Fruit fly (Drosophila melanogaster): Measurements from ENCODE around the gene CG4793.

Gene CG4793

dm6 chr2L:15900424-15900823 is 22.8 kb upstream of the CG4793 start, which contains the start of gene CG31823:
Gene CG31823 (minus strand): TSS chr2L:15900524.
- no peak for TF ChIP-seq tai (GFP tag; optimal IDR thresholded peaks at IDR 0.05)
- no peak for TF ChIP-seq Dif (GFP tag; optimal IDR thresholded peaks at IDR 0.05; ENCODE audit: partially characterized antibody)
- no peak for TF ChIP-seq HLH106 (tag; optimal IDR thresholded peaks at IDR 0.05)
- no peak for TF ChIP-seq Vsx2 (GFP tag; optimal IDR thresholded peaks at IDR 0.05; ENCODE audit: partially characterized antibody)
- no peak for TF ChIP-seq psq (GFP tag; optimal IDR thresholded peaks at IDR 0.05)
- TF ChIP-seq sage (GFP tag; optimal IDR thresholded peaks at IDR 0.05): no peak
- TF ChIP-seq pan (optimal IDR thresholded peaks at IDR 0.05): no peak
- no peak for TF ChIP-seq br (GFP tag; optimal IDR thresholded peaks at IDR 0.05)
- TF ChIP-seq sv (GFP tag; optimal IDR thresholded peaks at IDR 0.05): no peak
- no peak for TF ChIP-seq Dfd (GFP tag; optimal IDR thresholded peaks at IDR 0.05)
- no peak for TF ChIP-seq N (GFP tag; optimal IDR thresholded peaks at IDR 0.05)

DNA sequence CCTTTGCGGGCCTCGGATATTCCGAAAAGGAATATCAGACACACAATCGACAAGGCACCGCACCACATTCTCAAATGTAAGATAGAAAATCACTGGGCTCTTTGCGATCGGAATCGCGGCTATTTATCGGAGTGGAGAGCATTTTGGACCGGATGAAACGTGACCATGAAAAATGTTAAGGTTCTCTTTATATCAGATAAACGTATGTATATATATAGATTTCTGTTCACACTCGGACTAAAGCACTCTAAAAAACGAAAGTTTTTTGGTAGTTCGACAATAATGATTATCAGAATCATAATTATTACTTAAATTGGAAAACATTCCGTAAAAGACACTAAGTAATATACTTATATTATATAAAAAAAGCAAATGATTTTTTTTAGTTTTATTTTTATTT is 20.9 kb upstream of the CG4793 start, which contains the start of gene CG31821:
TSS of gene CG31821 (minus strand) at position 101 of the 400 bp plus-strand sequence.
- no peak for TF ChIP-seq tai (GFP tag; optimal IDR thresholded peaks at IDR 0.05)

- no peak for TF ChIP-seq CrebA (GFP tag; optimal IDR thresholded peaks at IDR 0.05; ENCODE audit: borderline replicate concordance)
- no peak for TF ChIP-seq ey (GFP tag; optimal IDR thresholded peaks at IDR 0.05)
- TF ChIP-seq woc (GFP tag; optimal IDR thresholded peaks at IDR 0.05): no peak
- no peak for TF ChIP-seq fru (GFP tag; optimal IDR thresholded peaks at IDR 0.05)
- no peak for TF ChIP-seq tai (GFP tag; optimal IDR thresholded peaks at IDR 0.05)
Measured at dm6 chr2L:15903725-15904124, 19.5 kb upstream of the CG4793 start.

DNA sequence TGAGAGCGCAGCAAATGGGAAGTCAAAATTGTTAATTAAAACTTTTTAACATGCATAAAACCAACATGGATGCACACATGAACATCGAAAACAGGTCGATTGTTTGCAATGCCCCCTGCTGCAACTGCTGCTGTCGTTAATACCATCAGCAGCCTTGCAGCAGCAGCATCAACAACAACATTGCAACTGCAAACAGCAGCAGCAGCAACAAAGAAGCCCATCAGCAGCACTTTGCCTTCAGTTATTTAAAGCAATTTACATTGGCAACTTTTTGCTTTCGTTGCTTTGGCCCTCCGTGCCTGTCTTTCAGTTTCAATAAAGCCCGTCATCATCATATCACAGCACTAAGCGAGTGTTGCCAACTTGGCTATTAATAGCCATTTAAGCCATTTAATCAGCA is 15.8 kb upstream of the CG4793 start:
- TF ChIP-seq Hnf4 (GFP tag; optimal IDR thresholded peaks at IDR 0.05) (no peak), woc (GFP tag; optimal IDR thresholded peaks at IDR 0.05) (no peak), dsf (GFP tag; optimal IDR thresholded peaks at IDR 0.05; ENCODE audit: borderline replicate concordance) (no peak), sv (GFP tag; optimal IDR thresholded peaks at IDR 0.05) (no peak), psq (GFP tag; optimal IDR thresholded peaks at IDR 0.05) (no peak), CG32264 (GFP tag; optimal IDR thresholded peaks at IDR 0.05) (no peak), fru (GFP tag; optimal IDR thresholded peaks at IDR 0.05) (no peak), Hr83 (GFP tag; optimal IDR thresholded peaks at IDR 0.05; ENCODE audit: poor library complexity, severe bottlenecking) (no peak)

dm6 chr2L:15908086-15908485 is 15.1 kb upstream of the CG4793 start:
- TF ChIP-seq h (GFP tag; optimal IDR thresholded peaks at IDR 0.05) (peak; percentile 33), brk (GFP tag; optimal IDR thresholded peaks at IDR 0.05) (no peak), Hr83 (GFP tag; optimal IDR thresholded peaks at IDR 0.05; ENCODE audit: poor library complexity, severe bottlenecking) (no peak), CG32264 (GFP tag; optimal IDR thresholded peaks at IDR 0.05) (no peak), Dfd (GFP tag; optimal IDR thresholded peaks at IDR 0.05) (no peak)

DNA sequence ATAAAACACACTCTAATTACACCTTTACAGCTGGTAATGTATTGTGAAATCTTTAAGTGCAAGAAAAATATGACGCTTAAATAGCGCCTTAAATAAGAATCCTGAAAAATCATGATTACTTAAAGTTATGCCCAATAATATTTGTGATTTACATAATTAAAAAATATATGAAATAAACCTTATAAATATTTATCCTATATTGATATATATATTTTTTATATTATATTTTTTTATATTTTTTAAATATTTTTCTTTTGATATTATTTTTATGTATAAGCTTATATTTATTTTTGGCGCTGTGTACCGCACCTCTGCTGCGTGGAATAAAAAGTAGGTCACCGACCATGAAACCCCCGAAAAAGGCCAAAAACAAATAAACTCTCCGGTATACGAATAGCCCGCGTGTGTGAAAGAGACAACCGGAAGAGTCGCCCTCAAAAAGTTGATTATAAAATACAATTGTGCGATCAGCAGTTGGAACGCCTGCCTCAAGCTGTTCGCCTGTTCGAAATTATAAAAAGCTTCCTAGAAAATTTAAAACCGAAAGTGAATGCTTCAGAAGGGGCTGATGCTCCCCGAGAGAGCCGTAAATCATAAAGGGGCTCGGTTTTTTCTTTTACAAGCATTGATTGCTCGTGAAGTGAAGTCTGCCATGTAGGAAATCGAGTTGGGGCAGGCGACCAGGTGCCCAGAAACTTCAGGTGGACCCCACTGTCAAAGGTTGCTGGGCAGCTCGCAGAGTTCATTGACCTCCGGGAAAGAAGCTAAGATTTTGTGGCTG is 14.5 kb upstream of the CG4793 start:
- TF ChIP-seq Mio (GFP tag; optimal IDR thresholded peaks at IDR 0.05) (no peak), Hr83 (GFP tag; optimal IDR thresholded peaks at IDR 0.05; ENCODE audit: poor library complexity, severe bottlenecking) (no peak), sv (GFP tag; optimal IDR thresholded peaks at IDR 0.05) (no peak), Dif (GFP tag; optimal IDR thresholded peaks at IDR 0.05; ENCODE audit: partially characterized antibody) (peak; percentile 1), br (GFP tag; optimal IDR thresholded peaks at IDR 0.05) (peak; percentile 52), sage (GFP tag; optimal IDR thresholded peaks at IDR 0.05) (peak; percentile 16), psq (GFP tag; optimal IDR thresholded peaks at IDR 0.05) (no peak), Myc (optimal IDR thresholded peaks at IDR 0.05) (no peak), Sp1 (GFP tag; optimal IDR thresholded peaks at IDR 0.05) (peak; percentile 4), CrebA (GFP tag; optimal IDR thresholded peaks at IDR 0.05; ENCODE audit: borderline replicate concordance) (peak; percentile 60), Dfd (GFP tag; optimal IDR thresholded peaks at IDR 0.05) (no peak), tai (GFP tag; optimal IDR thresholded peaks at IDR 0.05) (peak; percentile 43), h (GFP tag; optimal IDR thresholded peaks at IDR 0.05) (peak; percentile 35), dl (GFP tag; optimal IDR thresholded peaks at IDR 0.05; ENCODE audit: insufficient read depth in 1 of 2, partially characterized antibody in 2 of 2) (peak in 1 of 2 experiments; percentile 41), woc (GFP tag; optimal IDR thresholded peaks at IDR 0.05) (no peak), usp (GFP tag; optimal IDR thresholded peaks at IDR 0.05) (no peak), GATAd (GFP tag; optimal IDR thresholded peaks at IDR 0.05) (no peak), fru (GFP tag; optimal IDR thresholded peaks at IDR 0.05) (no peak), jim (GFP tag; optimal IDR thresholded peaks at IDR 0.05) (no peak), Rel (GFP tag; optimal IDR thresholded peaks at IDR 0.05) (peak; percentile 17), Rel (tag; optimal IDR thresholded peaks at IDR 0.05) (peak; percentile 99), dsf (GFP tag; optimal IDR thresholded peaks at IDR 0.05; ENCODE audit: borderline replicate concordance) (no peak), N (GFP tag; optimal IDR thresholded peaks at IDR 0.05) (no peak), Hr78 (GFP tag; optimal IDR thresholded peaks at IDR 0.05) (no peak)

All from whole organism, wandering third instar larva.